Worm (Caenorhabditis elegans) whole organism, L4/young adult: Measurements from ENCODE around the gene sru-23.

Source experiments
- W03F9.2 ChIP-seq: fragments of 150-350 bp; optimal IDR thresholded peaks from 2 replicates; lab custom pipeline; 2014; ENCODE audit warnings: missing biosample characterization, missing genetic modification characterization
- dao-5 ChIP-seq: sonication (generic microtip); optimal IDR thresholded peaks from 2 replicates; lab custom pipeline; 2016; ENCODE audit warnings: missing genotype, missing genetic modification characterization, moderate library complexity, missing compliant biosample characterization
- him-1 ChIP-seq: sonication (generic microtip); optimal IDR thresholded peaks from 2 replicates; lab custom pipeline; 2016; ENCODE audit warnings: missing genotype, missing genetic modification reagents, missing genetic modification characterization, missing compliant biosample characterization

DNA sequence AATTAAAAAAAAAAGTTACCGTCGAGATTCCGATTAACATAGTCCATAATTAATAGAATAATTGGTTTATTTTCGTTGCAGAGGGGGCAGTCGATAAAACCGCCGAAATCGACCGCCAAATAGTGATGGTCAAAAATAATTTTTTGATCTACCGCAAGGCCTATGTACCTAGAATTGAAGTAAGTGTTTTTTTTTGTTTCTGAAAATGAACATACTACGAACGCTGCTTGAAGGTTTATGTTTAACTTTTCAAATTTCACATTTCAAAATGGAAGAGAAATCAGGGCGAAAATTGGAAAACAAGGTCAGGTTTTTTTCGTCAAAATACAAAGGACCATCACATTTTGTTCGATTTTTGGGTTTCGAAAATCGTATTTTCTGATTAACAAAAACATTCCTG, 44.1 kb downstream of the sru-23 start, which contains the start of gene pzf-1:
- TF ChIP-seq him-1 (tag; lab: Kevin White, UChicago) (no peak), dao-5 (tag; lab: Kevin White, UChicago) (no peak), W03F9.2 (tag; lab: Kevin White, UChicago) (no peak)
